Worm (Caenorhabditis elegans): ENCODE measurements around the gene C41H7.2.
A peak's percentile ranks its signal among the peaks of the same experiment; 100 is the strongest.

The C41H7.2 gene

ce11 chrII:2994590-2995392 lies 19.8 kb upstream of the C41H7.2 start (continued):
- TF ChIP-seq nhr-25 (tag; optimal IDR thresholded peaks at IDR 0.05) (peak; percentile 43), ceh-16 (tag; optimal IDR thresholded peaks at IDR 0.05) (peak; percentile 64), alr-1 (tag; optimal IDR thresholded peaks at IDR 0.05) (no peak), egl-27 (tag; optimal IDR thresholded peaks at IDR 0.05) (no peak)

DNA sequence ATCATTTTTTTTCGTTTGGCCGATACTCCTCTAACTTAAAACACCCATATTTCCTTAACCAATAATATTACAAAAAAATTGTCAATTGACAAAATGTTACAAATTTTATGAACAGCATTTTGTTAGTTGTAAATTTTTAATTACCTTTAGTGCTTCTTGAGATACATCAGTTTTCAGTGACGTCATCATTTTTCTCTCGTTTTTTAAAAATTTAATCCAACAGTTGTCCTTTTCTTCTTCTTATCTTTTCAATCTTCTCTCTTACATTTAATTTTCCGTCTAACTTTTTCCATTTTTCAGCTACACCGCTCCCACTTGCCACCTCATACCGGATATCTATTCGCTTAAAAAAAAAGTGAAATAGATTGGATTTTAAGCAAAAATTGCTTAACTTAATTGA lies 17.9 kb upstream of the C41H7.2 start, which contains the start of gene lido-8:
Gene lido-8, plus strand, starts transcription at position 301 of the 400 bp plus-strand sequence.
- TF ChIP-seq alr-1 (tag; optimal IDR thresholded peaks at IDR 0.05) = no peak

DNA sequence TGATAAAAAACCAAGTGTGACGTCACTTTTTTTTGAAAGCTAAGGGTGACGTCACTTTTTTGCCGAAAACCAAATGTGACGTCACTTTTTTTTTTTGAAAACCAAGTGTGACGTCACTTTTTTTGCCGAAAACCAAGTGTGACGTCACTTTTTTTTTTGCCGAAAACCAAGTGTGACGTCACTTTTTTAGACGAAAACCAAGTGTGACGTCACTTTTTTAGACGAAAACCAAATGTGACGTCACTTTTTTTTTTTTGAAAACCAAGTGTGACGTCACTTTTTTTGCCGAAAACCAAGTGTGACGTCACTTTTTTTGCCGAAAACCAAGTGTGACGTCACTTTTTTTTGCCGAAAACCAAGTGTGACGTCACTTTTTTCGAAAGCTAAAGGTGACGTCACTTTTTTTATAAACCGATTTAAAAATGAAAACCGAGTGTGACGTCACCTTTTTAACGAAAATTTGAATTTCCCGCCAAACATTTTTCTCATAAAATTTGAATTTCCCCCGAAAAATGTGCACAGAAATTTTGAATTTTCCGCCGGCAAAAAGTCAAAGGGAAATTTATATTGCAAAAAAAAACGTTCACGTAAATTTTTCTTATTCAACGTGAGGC lies 16.7 kb upstream of the C41H7.2 start:
- no peak for TF ChIP-seq nhr-237 (tag; optimal IDR thresholded peaks at IDR 0.05)
- no peak for TF ChIP-seq ZK546.5 (tag; optimal IDR thresholded peaks at IDR 0.05)
- no peak for TF ChIP-seq peb-1 (tag; optimal IDR thresholded peaks at IDR 0.05)
- no peak for TF ChIP-seq lin-13 (GFP tag; optimal IDR thresholded peaks at IDR 0.05)
- no peak for TF ChIP-seq unc-55 (GFP tag; optimal IDR thresholded peaks at IDR 0.05)
- no peak for TF ChIP-seq ztf-4 (tag; optimal IDR thresholded peaks at IDR 0.05)
- no peak for TF ChIP-seq sem-4 (tag; optimal IDR thresholded peaks at IDR 0.05)
- TF ChIP-seq R02D3.7 (tag; optimal IDR thresholded peaks at IDR 0.05) = no peak
- TF ChIP-seq sma-9 (GFP tag; optimal IDR thresholded peaks at IDR 0.05) = no peak
- no peak for TF ChIP-seq sma-9 (tag; optimal IDR thresholded peaks at IDR 0.05)
- TF ChIP-seq C34F6.9 (tag; optimal IDR thresholded peaks at IDR 0.05) = no peak
- TF ChIP-seq ceh-16 (tag; optimal IDR thresholded peaks at IDR 0.05) = no peak

- TF ChIP-seq zag-1 (tag; optimal IDR thresholded peaks at IDR 0.05) (no peak), mbf-1 (tag; optimal IDR thresholded peaks at IDR 0.05) (no peak), peb-1 (tag; optimal IDR thresholded peaks at IDR 0.05) (no peak), elt-1 (tag; optimal IDR thresholded peaks at IDR 0.05) (no peak), lin-11 (tag; optimal IDR thresholded peaks at IDR 0.05) (no peak), ceh-82 (tag; optimal IDR thresholded peaks at IDR 0.05) (no peak), nhr-23 (tag; optimal IDR thresholded peaks at IDR 0.05) (no peak), nhr-12 (tag; optimal IDR thresholded peaks at IDR 0.05) (no peak), unc-62 (GFP tag; optimal IDR thresholded peaks at IDR 0.05) (no peak), ztf-1 (GFP tag; conservative IDR thresholded peaks at IDR 0.05) (no peak), unc-39 (tag; optimal IDR thresholded peaks at IDR 0.05) (no peak), nhr-10 (tag; optimal IDR thresholded peaks at IDR 0.05) (no peak), nhr-11 (tag; optimal IDR thresholded peaks at IDR 0.05) (no peak), lsy-2 (tag; optimal IDR thresholded peaks at IDR 0.05) (no peak), alr-1 (tag; optimal IDR thresholded peaks at IDR 0.05) (no peak), mab-5 (tag; optimal IDR thresholded peaks at IDR 0.05) (no peak), Y55F3AM.14 (GFP tag; optimal IDR thresholded peaks at IDR 0.05) (no peak), elt-3 (tag; optimal IDR thresholded peaks at IDR 0.05) (no peak)
Measured at ce11 chrII:3000535-3001264, 13.9 kb upstream of the C41H7.2 start, which contains the start of gene lido-9. lido-9 (plus strand) TSS chrII:3000768.

DNA sequence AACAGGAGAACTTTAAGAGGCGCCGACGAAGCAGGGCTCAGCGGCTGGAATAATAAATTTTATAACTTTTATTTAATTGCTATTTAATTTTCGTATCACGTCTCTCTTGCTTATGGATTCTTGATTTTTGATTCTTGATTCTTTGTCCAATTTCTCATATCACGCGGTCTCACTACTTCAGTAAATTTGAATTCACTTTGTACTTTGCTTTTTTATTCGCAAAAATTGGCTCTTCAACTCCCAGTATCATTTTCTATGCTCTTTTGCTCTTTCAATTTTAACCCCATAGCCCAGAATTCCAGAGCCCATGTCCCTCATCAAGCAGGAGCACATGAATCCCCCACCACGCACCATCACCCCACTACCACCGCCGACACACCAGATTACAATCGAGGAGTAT lies 12.4 kb upstream of the C41H7.2 start, which contains the start of gene lido-10:
Gene lido-10, plus strand, starts transcription at position 301 of the 400 bp plus-strand sequence.
- TF ChIP-seq unc-39 (tag; optimal IDR thresholded peaks at IDR 0.05) (no peak), unc-55 (GFP tag; optimal IDR thresholded peaks at IDR 0.05) (no peak), nhr-12 (tag; optimal IDR thresholded peaks at IDR 0.05) (no peak), ztf-11 (tag; optimal IDR thresholded peaks at IDR 0.05) (no peak), aly-2 (tag; optimal IDR thresholded peaks at IDR 0.05) (no peak)
